Worm (Caenorhabditis elegans) whole organism, late embryonic: ENCODE data around the gene acs-11.
A peak's percentile ranks its signal among the peaks of the same experiment; 100 is the strongest.

Experiments
- C38D4.7 ChIP-seq: fragments of 200-800 bp; sonication (Bioruptor generic); optimal IDR thresholded peaks from 2 replicates; lab custom pipeline; 2018; ENCODE audit warnings: mild to moderate bottlenecking, missing genetic modification characterization, moderate library complexity, missing compliant biosample characterization
- K02D7.2 ChIP-seq: sonication (generic microtip); optimal IDR thresholded peaks from 2 replicates; lab custom pipeline; 2017; ENCODE audit warnings: mild to moderate bottlenecking, missing genetic modification characterization, missing compliant biosample characterization
- Y22D7AL.16 ChIP-seq: sonication (generic microtip); optimal IDR thresholded peaks from 2 replicates; lab custom pipeline; 2016; ENCODE audit warnings: missing genetic modification characterization, missing compliant biosample characterization
- ama-1 ChIP-seq: fragments of 150-350 bp; optimal IDR thresholded peaks from 2 replicates; lab custom pipeline; 2014
- ceh-14 ChIP-seq: sonication (generic microtip); optimal IDR thresholded peaks from 2 replicates; lab custom pipeline; 2016; ENCODE audit warnings: missing genotype, missing genetic modification characterization, missing compliant biosample characterization
- ceh-18 ChIP-seq: sonication (generic microtip); optimal IDR thresholded peaks from 2 replicates; lab custom pipeline; 2016; ENCODE audit warnings: missing genetic modification characterization, missing compliant biosample characterization
- ceh-19 ChIP-seq: fragments of 200-800 bp; sonication (Bioruptor generic); optimal IDR thresholded peaks from 2 replicates; lab custom pipeline; 2018; ENCODE audit warnings: mild to moderate bottlenecking, missing genetic modification characterization, missing compliant biosample characterization
- ceh-22 ChIP-seq: sonication (generic microtip); optimal IDR thresholded peaks from 2 replicates; lab custom pipeline; 2017; ENCODE audit warnings: missing biosample characterization, missing genetic modification characterization
- ceh-24 ChIP-seq: sonication (generic microtip); optimal IDR thresholded peaks from 2 replicates; lab custom pipeline; 2016; ENCODE audit warnings: mild to moderate bottlenecking, missing genetic modification characterization, missing compliant biosample characterization
- ceh-34 ChIP-seq: sonication (generic microtip); optimal IDR thresholded peaks from 2 replicates; lab custom pipeline; 2016; ENCODE audit warnings: mild to moderate bottlenecking, missing genetic modification characterization, missing compliant biosample characterization
- ceh-45 ChIP-seq: fragments of 200-800 bp; sonication (Bioruptor generic); IDR thresholded peaks from 2 replicates; pipeline ENCODE4 v1.3.6; 2022; ENCODE audit warnings: missing genetic modification reagents, missing genetic modification characterization, missing compliant biosample characterization
- ceh-6 ChIP-seq: fragments of 200-800 bp; sonication (Bioruptor generic); optimal IDR thresholded peaks from 2 replicates; lab custom pipeline; 2018; ENCODE audit warnings: mild to moderate bottlenecking, missing genetic modification characterization, missing compliant biosample characterization
- ceh-9 ChIP-seq: sonication (generic microtip); optimal IDR thresholded peaks from 2 replicates; lab custom pipeline; 2016; ENCODE audit warnings: mild to moderate bottlenecking, missing genetic modification characterization, inconsistent platforms, missing compliant biosample characterization
- dve-1 ChIP-seq: sonication (generic microtip); optimal IDR thresholded peaks from 2 replicates; lab custom pipeline; 2017; ENCODE audit warnings: antibody characterized with exemption, mild to moderate bottlenecking, missing genetic modification characterization, missing compliant biosample characterization
- elt-2 ChIP-seq: sonication (generic microtip); optimal IDR thresholded peaks from 2 replicates; lab custom pipeline; 2016; ENCODE audit warnings: missing genetic modification reagents, missing genetic modification characterization, missing compliant biosample characterization
- ets-4 ChIP-seq: sonication (generic microtip); optimal IDR thresholded peaks from 2 replicates; lab custom pipeline; 2016; ENCODE audit warnings: missing genetic modification characterization, missing compliant biosample characterization
- eyg-1 ChIP-seq: sonication (generic microtip); optimal IDR thresholded peaks from 2 replicates; lab custom pipeline; 2016; ENCODE audit warnings: missing genotype, missing genetic modification characterization, missing compliant biosample characterization
- fax-1 ChIP-seq: sonication (generic microtip); optimal IDR thresholded peaks from 2 replicates; lab custom pipeline; 2016; ENCODE audit warnings: missing genotype, missing genetic modification characterization, missing compliant biosample characterization
- gmeb-2 ChIP-seq: sonication (generic microtip); optimal IDR thresholded peaks from 2 replicates; lab custom pipeline; 2016; ENCODE audit warnings: missing genetic modification characterization, inconsistent platforms, missing compliant biosample characterization
- hlh-13 ChIP-seq: fragments of 200-800 bp; sonication (Bioruptor generic); optimal IDR thresholded peaks from 2 replicates; lab custom pipeline; 2018; ENCODE audit warnings: mild to moderate bottlenecking, missing genetic modification characterization, missing compliant biosample characterization
- hlh-15 ChIP-seq: sonication (generic microtip); optimal IDR thresholded peaks from 2 replicates; lab custom pipeline; 2016; ENCODE audit warnings: missing genetic modification characterization, missing compliant biosample characterization
- hlh-30 ChIP-seq: sonication (generic microtip); optimal IDR thresholded peaks from 2 replicates; lab custom pipeline; 2017; ENCODE audit warnings: antibody characterized with exemption, missing genetic modification characterization, missing compliant biosample characterization; ENCODE audit not compliant: insufficient read depth
- lim-6 ChIP-seq: sonication (generic microtip); optimal IDR thresholded peaks from 2 replicates; lab custom pipeline; 2016; ENCODE audit warnings: missing genetic modification characterization, missing compliant biosample characterization
- mec-3 ChIP-seq: sonication (generic microtip); optimal IDR thresholded peaks from 2 replicates; lab custom pipeline; 2016; ENCODE audit warnings: borderline replicate concordance, missing genetic modification characterization, missing compliant biosample characterization
- nfya-1 ChIP-seq: sonication (generic microtip); optimal IDR thresholded peaks from 2 replicates; lab custom pipeline; 2017; ENCODE audit warnings: missing genetic modification characterization, mild to moderate bottlenecking, missing compliant biosample characterization, antibody characterized with exemption, moderate library complexity
- nhr-232 ChIP-seq: sonication (generic microtip); optimal IDR thresholded peaks from 2 replicates; lab custom pipeline; 2016; ENCODE audit warnings: missing genetic modification characterization, missing compliant biosample characterization
- npax-4 ChIP-seq: sonication (generic microtip); optimal IDR thresholded peaks from 2 replicates; lab custom pipeline; 2016; ENCODE audit warnings: missing genetic modification characterization, missing compliant biosample characterization
- odd-2 ChIP-seq: sonication (generic microtip); optimal IDR thresholded peaks from 2 replicates; lab custom pipeline; 2017; ENCODE audit warnings: antibody characterized with exemption, mild to moderate bottlenecking, missing genetic modification characterization, missing compliant biosample characterization
- pag-3 ChIP-seq: sonication (generic microtip); optimal IDR thresholded peaks from 2 replicates; lab custom pipeline; 2016; ENCODE audit warnings: missing compliant biosample characterization, missing genetic modification characterization, borderline replicate concordance
- pat-9 ChIP-seq: fragments of 200-800 bp; sonication (Bioruptor generic); optimal IDR thresholded peaks from 2 replicates; lab custom pipeline; 2018; ENCODE audit warnings: mild to moderate bottlenecking, missing genetic modification characterization, moderate library complexity, missing compliant biosample characterization
- pax-1 ChIP-seq: fragments of 150-350 bp; optimal IDR thresholded peaks from 2 replicates; lab custom pipeline; 2014; ENCODE audit warnings: missing biosample characterization, missing genetic modification characterization
- pha-2 ChIP-seq: sonication (generic microtip); optimal IDR thresholded peaks from 2 replicates; lab custom pipeline; 2017; ENCODE audit warnings: mild to moderate bottlenecking, missing genetic modification characterization, missing compliant biosample characterization
- pqm-1 ChIP-seq: sonication (generic microtip); optimal IDR thresholded peaks from 2 replicates; lab custom pipeline; 2016; ENCODE audit warnings: missing genetic modification characterization, missing compliant biosample characterization
- ref-2 ChIP-seq: sonication (generic microtip); optimal IDR thresholded peaks from 2 replicates; lab custom pipeline; 2016; ENCODE audit warnings: missing genetic modification characterization, missing compliant biosample characterization
- sox-4 ChIP-seq: sonication (generic microtip); optimal IDR thresholded peaks from 2 replicates; lab custom pipeline; 2017; ENCODE audit warnings: mild to moderate bottlenecking, missing genetic modification characterization, inconsistent platforms, missing compliant biosample characterization
- syd-9 ChIP-seq: sonication (generic microtip); optimal IDR thresholded peaks from 2 replicates; lab custom pipeline; 2016; ENCODE audit warnings: mild to moderate bottlenecking, missing genetic modification characterization, moderate library complexity, missing compliant biosample characterization
- tbx-7 ChIP-seq: sonication (generic microtip); optimal IDR thresholded peaks from 2 replicates; lab custom pipeline; 2016; ENCODE audit warnings: missing genotype, missing genetic modification characterization, missing compliant biosample characterization
- unc-3 ChIP-seq, 2 experiments: fragments of 200-800 bp in 1 of 2; sonication (Bioruptor generic) in 1 of 2; sonication (generic microtip) in 1 of 2; conservative IDR thresholded peaks in 1 of 2; optimal IDR thresholded peaks in 1 of 2; 2 replicates each; pipeline versions ENCODE4 v1.3.6 to Lab custom; 2016 to 2022; ENCODE audit warnings: missing compliant biosample characterization in 2 of 2, missing genetic modification characterization in 2 of 2, missing genetic modification reagents in 1 of 2
- unc-42 ChIP-seq: sonication (generic microtip); optimal IDR thresholded peaks from 2 replicates; lab custom pipeline; 2016; ENCODE audit warnings: missing genotype, missing genetic modification characterization, missing compliant biosample characterization
- zip-5 ChIP-seq: sonication (generic microtip); optimal IDR thresholded peaks from 2 replicates; lab custom pipeline; 2016; ENCODE audit warnings: missing genetic modification characterization, missing compliant biosample characterization
- ztf-16 ChIP-seq: sonication (generic microtip); optimal IDR thresholded peaks from 2 replicates; lab custom pipeline; 2017; ENCODE audit warnings: missing genetic modification characterization, missing compliant biosample characterization

The acs-11 gene

ce11 chrII:4739984-4740462, 1.9 kb upstream of the acs-11 start, which contains the start of gene eas-1 (continued):
- TF ChIP-seq C38D4.7 (GFP tag; lab: Kevin White, UChicago) (no peak), tbx-7 (tag; lab: Kevin White, UChicago) (peak; percentile 93), ceh-6 (peak; percentile 34), eyg-1 (tag; lab: Kevin White, UChicago) (peak; percentile 64), ceh-24 (tag; lab: Kevin White, UChicago) (no peak), nfya-1 (tag; lab: Kevin White, UChicago) (peak; percentile 48), ref-2 (tag; lab: Kevin White, UChicago) (peak; percentile 86), ama-1 (no peak), elt-2 (tag; lab: Kevin White, UChicago) (peak; percentile 92)

- TF ChIP-seq pqm-1 (no peak), hlh-15 (tag; lab: Kevin White, UChicago) (no peak), pha-2 (tag; lab: Kevin White, UChicago) (no peak), zip-5 (tag; lab: Kevin White, UChicago) (no peak), syd-9 (tag; lab: Kevin White, UChicago) (no peak), pag-3 (no peak), npax-4 (tag; lab: Kevin White, UChicago) (no peak), unc-42 (tag; lab: Kevin White, UChicago) (no peak), hlh-13 (GFP tag; lab: Kevin White, UChicago) (no peak), C38D4.7 (GFP tag; lab: Kevin White, UChicago) (no peak), K02D7.2 (tag; lab: Kevin White, UChicago) (no peak), ets-4 (tag; lab: Kevin White, UChicago) (no peak), ceh-18 (tag; lab: Kevin White, UChicago) (no peak), ceh-19 (GFP tag; lab: Kevin White, UChicago) (no peak)
These were observed 3.3 kb downstream of the acs-11 start for ce11 chrII:4745281-4745680.

- TF ChIP-seq odd-2 (tag; lab: Kevin White, UChicago): no peak
- peak; percentile 22 for TF ChIP-seq hlh-30 (tag; lab: Kevin White, UChicago)
- TF ChIP-seq ceh-14 (tag; lab: Kevin White, UChicago): no peak
These were observed 5.1 kb downstream of the acs-11 start for ce11 chrII:4747063-4747462.

- TF ChIP-seq ceh-22 (tag; lab: Kevin White, UChicago): no peak
- no peak for TF ChIP-seq ceh-6
- TF ChIP-seq ceh-34: no peak
- TF ChIP-seq ceh-14 (tag; lab: Kevin White, UChicago): no peak
- TF ChIP-seq tbx-7 (tag; lab: Kevin White, UChicago): no peak
- TF ChIP-seq pat-9: no peak
- no peak for TF ChIP-seq pax-1 (tag; lab: Kevin White, UChicago)
- no peak for TF ChIP-seq K02D7.2 (tag; lab: Kevin White, UChicago)
- TF ChIP-seq gmeb-2 (tag; lab: Kevin White, UChicago): no peak
- no peak for TF ChIP-seq fax-1 (tag; lab: Kevin White, UChicago)
- no peak for TF ChIP-seq Y22D7AL.16 (tag; lab: Kevin White, UChicago)
- TF ChIP-seq C38D4.7 (GFP tag; lab: Kevin White, UChicago): no peak
- no peak for TF ChIP-seq eyg-1 (tag; lab: Kevin White, UChicago)
- TF ChIP-seq unc-3 (GFP tag; conservative IDR thresholded peaks at IDR 0.05; lab: Robert Waterston, UW): no peak
- no peak for TF ChIP-seq unc-3 (tag; optimal IDR thresholded peaks at IDR 0.05; lab: Kevin White, UChicago)
These were observed 5.8 kb downstream of the acs-11 start for ce11 chrII:4747697-4748096.

- TF ChIP-seq ceh-45 (no peak), lim-6 (tag; lab: Kevin White, UChicago) (no peak), sox-4 (tag; lab: Kevin White, UChicago) (no peak), K02D7.2 (tag; lab: Kevin White, UChicago) (no peak), ceh-18 (tag; lab: Kevin White, UChicago) (no peak), nhr-232 (tag; lab: Kevin White, UChicago) (no peak), mec-3 (tag; lab: Kevin White, UChicago) (no peak), ceh-14 (tag; lab: Kevin White, UChicago) (no peak), gmeb-2 (tag; lab: Kevin White, UChicago) (no peak), hlh-30 (tag; lab: Kevin White, UChicago) (no peak), ztf-16 (tag; lab: Kevin White, UChicago) (no peak), dve-1 (tag; lab: Kevin White, UChicago) (no peak), ceh-9 (tag; lab: Kevin White, UChicago) (no peak)
These were observed 6.4 kb downstream of the acs-11 start for ce11 chrII:4748374-4748773.
